Worm (Caenorhabditis elegans) whole organism, L2 larva: ENCODE results near the gene ZC443.2.

Source experiments
- ceh-16 ChIP-seq: fragments of 150-350 bp; optimal IDR thresholded peaks from 2 replicates; lab custom pipeline; 2014; ENCODE audit warnings: missing biosample characterization, missing genetic modification characterization
- lin-11 ChIP-seq: fragments of 150-350 bp; sonication (generic microtip); optimal IDR thresholded peaks from 2 replicates; lab custom pipeline; 2014; ENCODE audit warnings: missing biosample characterization, missing genetic modification characterization, inconsistent platforms, mixed read lengths
- mdl-1 ChIP-seq, 2 experiments: fragments of 150-350 bp in 1 of 2; sonication (generic microtip) in 1 of 2; optimal IDR thresholded peaks; 2 replicates each; lab custom pipeline; 2017; ENCODE audit warnings: missing biosample characterization in 2 of 2, missing genetic modification characterization in 2 of 2
- nhr-237 ChIP-seq: fragments of 150-350 bp; optimal IDR thresholded peaks from 2 replicates; lab custom pipeline; 2014; ENCODE audit warnings: missing biosample characterization, missing genetic modification characterization
- nhr-25 ChIP-seq: fragments of 150-350 bp; sonication (generic microtip); optimal IDR thresholded peaks from 3 replicates; lab custom pipeline; 2014; ENCODE audit warnings: missing biosample characterization, missing genetic modification characterization
- nhr-6 ChIP-seq: fragments of 150-350 bp; optimal IDR thresholded peaks from 2 replicates; lab custom pipeline; 2014; ENCODE audit warnings: missing biosample characterization, missing genetic modification characterization
- nhr-77 ChIP-seq: fragments of 150-350 bp; optimal IDR thresholded peaks from 2 replicates; lab custom pipeline; 2014; ENCODE audit warnings: missing biosample characterization, missing genetic modification characterization
- unc-62 ChIP-seq: fragments of 150-350 bp; optimal IDR thresholded peaks from 2 replicates; lab custom pipeline; 2014; ENCODE audit warnings: missing biosample characterization, missing genetic modification reagents, missing genetic modification characterization
- zag-1 ChIP-seq: fragments of 150-350 bp; optimal IDR thresholded peaks from 2 replicates; lab custom pipeline; 2014; ENCODE audit warnings: missing biosample characterization, missing genetic modification characterization
- ztf-4 ChIP-seq: fragments of 150-350 bp; optimal IDR thresholded peaks from 2 replicates; lab custom pipeline; 2014; ENCODE audit warnings: missing biosample characterization, missing genetic modification characterization

- TF ChIP-seq mdl-1 (tag; optimal IDR thresholded peaks at IDR 0.05; lab: Kevin White, UChicago) (no peak), ceh-16 (tag; lab: Kevin White, UChicago) (no peak), nhr-77 (tag; lab: Kevin White, UChicago) (no peak), zag-1 (tag; lab: Kevin White, UChicago) (no peak), nhr-25 (tag; lab: Kevin White, UChicago) (no peak), lin-11 (tag; lab: Kevin White, UChicago) (no peak), ztf-4 (tag; lab: Kevin White, UChicago) (no peak), nhr-237 (tag; lab: Kevin White, UChicago) (no peak), nhr-6 (tag; lab: Kevin White, UChicago) (no peak), unc-62 (GFP tag; lab: Kevin White, UChicago) (no peak)
Measured at ce11 chrV:12780248-12780647, 30.7 kb downstream of the ZC443.2 start.
